Worm (Caenorhabditis elegans): Measurements from ENCODE around the gene srh-104.

- TF ChIP-seq dao-5 (tag; optimal IDR thresholded peaks at IDR 0.05) (no peak), him-1 (tag; optimal IDR thresholded peaks at IDR 0.05) (no peak), W03F9.2 (tag; optimal IDR thresholded peaks at IDR 0.05) (no peak)
These were observed 29.5 kb downstream of the srh-104 start, which contains the start of gene F11A5.9 for ce11 chrV:16214505-16214904.

Measured in whole organism, L4/young adult.